Worm (Caenorhabditis elegans): Measurements from ENCODE around the gene F14B8.4.

- TF ChIP-seq ztf-16 (tag; optimal IDR thresholded peaks at IDR 0.05) (no peak), ceh-9 (tag; optimal IDR thresholded peaks at IDR 0.05) (no peak), che-1 (tag; optimal IDR thresholded peaks at IDR 0.05) (no peak), mec-3 (tag; optimal IDR thresholded peaks at IDR 0.05; ENCODE audit: borderline replicate concordance) (no peak), nhr-11 (tag; optimal IDR thresholded peaks at IDR 0.05) (no peak), pag-3 (tag; optimal IDR thresholded peaks at IDR 0.05; ENCODE audit: borderline replicate concordance) (no peak), dmd-4 (tag; optimal IDR thresholded peaks at IDR 0.05; ENCODE audit: borderline replicate concordance) (no peak), pros-1 (tag; optimal IDR thresholded peaks at IDR 0.05) (no peak)
These were observed 49.3 kb downstream of the F14B8.4 start for ce11 chrX:6850412-6850811.
